Worm (Caenorhabditis elegans) whole organism, midembryonic: ENCODE results near the gene K12H4.5.

Experiments used
- T22C8.4 ChIP-seq: fragments of 200-800 bp; sonication (Bioruptor generic); IDR thresholded peaks from 2 replicates; pipeline ENCODE4 v1.3.6; 2022; ENCODE audit warnings: missing genetic modification characterization, missing compliant biosample characterization
- cog-1 ChIP-seq: sonication (generic microtip); optimal IDR thresholded peaks from 2 replicates; lab custom pipeline; 2016; ENCODE audit warnings: missing genetic modification characterization, missing compliant biosample characterization
- flt-1 ChIP-seq: fragments of 200-800 bp; sonication (Bioruptor generic); IDR thresholded peaks from 2 replicates; pipeline ENCODE4 v1.3.6; 2022; ENCODE audit warnings: missing genetic modification characterization, missing compliant biosample characterization
- ref-1 ChIP-seq: fragments of 200-800 bp; sonication (Bioruptor generic); conservative IDR thresholded peaks from 2 replicates; pipeline ENCODE4 v1.3.6; 2022; ENCODE audit warnings: missing genetic modification reagents, missing genetic modification characterization, missing compliant biosample characterization
- ztf-29 ChIP-seq: fragments of 200-800 bp; sonication (Bioruptor generic); IDR thresholded peaks from 2 replicates; pipeline ENCODE4 v1.3.6; 2022; ENCODE audit warnings: missing genetic modification reagents, missing genetic modification characterization, missing compliant biosample characterization

DNA sequence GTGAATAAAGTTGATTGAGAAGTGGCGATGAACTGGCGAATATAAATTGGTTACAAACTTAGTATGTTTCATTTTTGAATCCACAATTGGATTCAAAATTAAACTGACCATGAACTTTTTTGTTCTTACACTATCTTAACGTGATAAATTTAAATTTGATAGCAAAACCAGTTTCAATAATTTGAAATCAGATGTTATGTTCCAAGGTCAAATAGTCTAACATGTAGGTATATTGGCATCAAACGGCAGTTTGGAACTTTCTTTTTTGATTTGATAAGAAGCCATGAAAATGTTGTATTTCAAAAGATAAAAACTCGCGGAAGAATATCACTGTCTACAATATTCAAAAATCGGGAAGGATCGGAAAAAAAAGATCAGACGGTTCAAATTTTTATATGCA, 8.2 kb upstream of the K12H4.5 start:
- TF ChIP-seq cog-1 (tag; lab: Kevin White, UChicago) (no peak), ref-1 (GFP tag; lab: Robert Waterston, UW) (no peak), ztf-29 (GFP tag; lab: Robert Waterston, UW) (no peak), T22C8.4 (no peak), flt-1 (GFP tag; lab: Robert Waterston, UW) (no peak)
